Fruit fly (Drosophila melanogaster) whole organism, embryonic: ENCODE results near the gene CG7179.

Experiments
- Adf1 ChIP-seq: fragments of 200-800 bp; sonication (Bioruptor generic); IDR thresholded peaks from 2 replicates; pipeline ENCODE4 v1.3.6; 2022; ENCODE audit warnings: missing biosample characterization, missing genetic modification characterization
- Aef1 ChIP-seq: fragments of 200-800 bp; sonication (Bioruptor generic); IDR thresholded peaks from 3 replicates; pipeline ENCODE4 v1.3.6; 2022; ENCODE audit warnings: missing biosample characterization, missing genetic modification characterization
- Atf6 ChIP-seq: fragments of 200-800 bp; sonication (Bioruptor generic); IDR thresholded peaks from 2 replicates; pipeline ENCODE4 v1.3.6; 2022; ENCODE audit warnings: missing biosample characterization, missing genetic modification characterization
- Awh ChIP-seq: fragments of 200-800 bp; sonication (Bioruptor generic); IDR thresholded peaks from 2 replicates; pipeline ENCODE4, ENCODE4 v1.3.6; 2022; ENCODE audit warnings: missing biosample characterization, missing genetic modification characterization
- CG10462 ChIP-seq: fragments of 200-800 bp; sonication (Bioruptor generic); optimal IDR thresholded peaks from 2 replicates; lab custom pipeline; 2016; ENCODE audit warnings: missing biosample characterization, missing genetic modification characterization
- CG10543 ChIP-seq: fragments of 200-800 bp; sonication (Bioruptor generic); optimal IDR thresholded peaks from 3 replicates; lab custom pipeline; 2017; ENCODE audit warnings: missing biosample characterization, mild to moderate bottlenecking, missing genetic modification characterization, moderate library complexity
- CG10959 ChIP-seq: fragments of 200-800 bp; sonication (Bioruptor generic); IDR thresholded peaks from 2 replicates; pipeline ENCODE4 v1.3.6; 2022; ENCODE audit warnings: missing biosample characterization, missing genetic modification characterization
- CG11456 ChIP-seq: fragments of 200-800 bp; sonication (Bioruptor generic); IDR thresholded peaks from 3 replicates; pipeline ENCODE4 v1.3.6; 2022; ENCODE audit warnings: missing biosample characterization, missing genetic modification characterization
- CG1233 ChIP-seq: fragments of 200-800 bp; sonication (Bioruptor generic); optimal IDR thresholded peaks from 4 replicates; lab custom pipeline; 2018; ENCODE audit warnings: missing biosample characterization, mild to moderate bottlenecking, missing genetic modification characterization
- CG15073 ChIP-seq: fragments of 200-800 bp; sonication (Bioruptor generic); optimal IDR thresholded peaks from 2 replicates; lab custom pipeline; 2016; ENCODE audit warnings: missing biosample characterization, missing genetic modification characterization
- CG16863 ChIP-seq: fragments of 200-800 bp; sonication (Bioruptor generic); optimal IDR thresholded peaks from 3 replicates; lab custom pipeline; 2016; ENCODE audit warnings: missing biosample characterization, missing genetic modification characterization
- CG17328 ChIP-seq: fragments of 200-800 bp; sonication (Bioruptor generic); IDR thresholded peaks from 2 replicates; pipeline ENCODE4 v1.3.6; 2022; ENCODE audit warnings: missing biosample characterization, missing genetic modification characterization
- CG17829 ChIP-seq: fragments of 200-800 bp; optimal IDR thresholded peaks from 2 replicates; lab custom pipeline; 2019; ENCODE audit warnings: missing biosample characterization, mild to moderate bottlenecking, missing genetic modification characterization, moderate library complexity
- CG1832 ChIP-seq: fragments of 200-800 bp; sonication (Bioruptor generic); optimal IDR thresholded peaks from 2 replicates; lab custom pipeline; 2017; ENCODE audit warnings: missing biosample characterization, mild to moderate bottlenecking, missing genetic modification characterization, inconsistent platforms
- CG30403 ChIP-seq: fragments of 200-800 bp; sonication (Bioruptor generic); optimal IDR thresholded peaks from 3 replicates; lab custom pipeline; 2016; ENCODE audit warnings: missing biosample characterization, missing genetic modification characterization
- CG31224 ChIP-seq: fragments of 200-800 bp; sonication (Bioruptor generic); IDR thresholded peaks from 2 replicates; pipeline ENCODE4 v1.3.6; 2022; ENCODE audit warnings: missing biosample characterization, missing genetic modification characterization
- CG33557 ChIP-seq: fragments of 200-800 bp; sonication (Bioruptor generic); optimal IDR thresholded peaks from 2 replicates; lab custom pipeline; 2019; ENCODE audit warnings: missing biosample characterization, mild to moderate bottlenecking, missing genetic modification characterization, moderate library complexity
- CG4404 ChIP-seq: fragments of 200-800 bp; sonication (Bioruptor generic); IDR thresholded peaks from 2 replicates; pipeline ENCODE4 v1.3.6; 2022; ENCODE audit warnings: missing biosample characterization, missing genetic modification characterization
- CG6175 ChIP-seq: fragments of 200-800 bp; sonication (Bioruptor generic); IDR thresholded peaks from 3 replicates; pipeline ENCODE4 v1.3.6; 2022; ENCODE audit warnings: missing biosample characterization, missing genetic modification characterization
- CG7556 ChIP-seq: fragments of 200-800 bp; sonication (Bioruptor generic); optimal IDR thresholded peaks from 2 replicates; lab custom pipeline; 2017; ENCODE audit warnings: missing biosample characterization, mild to moderate bottlenecking, missing genetic modification characterization
- CG9437 ChIP-seq: fragments of 200-800 bp; sonication (Bioruptor generic); optimal IDR thresholded peaks from 2 replicates; lab custom pipeline; 2018; ENCODE audit warnings: missing biosample characterization, mild to moderate bottlenecking, missing genetic modification characterization
- Camta ChIP-seq: fragments of 200-800 bp; sonication (Bioruptor generic); optimal IDR thresholded peaks from 2 replicates; lab custom pipeline; 2016; ENCODE audit warnings: missing biosample characterization, missing genetic modification characterization
- D19A ChIP-seq: fragments of 200-800 bp; optimal IDR thresholded peaks from 3 replicates; lab custom pipeline; 2019; ENCODE audit warnings: missing biosample characterization, mild to moderate bottlenecking, missing genetic modification characterization, moderate library complexity
- Dek ChIP-seq: fragments of 200-800 bp; sonication (Bioruptor generic); optimal IDR thresholded peaks from 3 replicates; lab custom pipeline; 2019; ENCODE audit warnings: missing biosample characterization, mild to moderate bottlenecking, missing genetic modification characterization, moderate library complexity
- Dref ChIP-seq: fragments of 200-800 bp; sonication (Bioruptor generic); IDR thresholded peaks from 2 replicates; pipeline ENCODE4 v1.3.6; 2022; ENCODE audit warnings: missing biosample characterization, missing genetic modification characterization
- Gsc ChIP-seq: fragments of 200-800 bp; sonication (Bioruptor generic); IDR thresholded peaks from 2 replicates; pipeline ENCODE4 v1.3.6; 2022; ENCODE audit warnings: missing biosample characterization, missing genetic modification characterization
- HHEX ChIP-seq: fragments of 200-800 bp; sonication (Bioruptor generic); optimal IDR thresholded peaks from 3 replicates; lab custom pipeline; 2017; ENCODE audit warnings: missing biosample characterization, mild to moderate bottlenecking, missing genetic modification characterization, missing genetic modification reagents
- Hr3 ChIP-seq: fragments of 200-800 bp; sonication (Bioruptor generic); optimal IDR thresholded peaks from 3 replicates; lab custom pipeline; 2016; ENCODE audit warnings: missing biosample characterization, missing genetic modification characterization
- Mes4 ChIP-seq: fragments of 200-800 bp; sonication (Bioruptor generic); optimal IDR thresholded peaks from 2 replicates; lab custom pipeline; 2016; ENCODE audit warnings: missing biosample characterization, missing genetic modification characterization
- Neu2 ChIP-seq: fragments of 200-800 bp; sonication (Bioruptor generic); optimal IDR thresholded peaks from 3 replicates; lab custom pipeline; 2016; ENCODE audit warnings: missing biosample characterization, missing genetic modification characterization, borderline replicate concordance
- Opbp ChIP-seq: fragments of 200-800 bp; sonication (Bioruptor generic); IDR thresholded peaks from 3 replicates; pipeline ENCODE4 v1.3.6; 2022; ENCODE audit warnings: missing biosample characterization, missing genetic modification characterization; ENCODE audit not compliant: partially characterized antibody
- Ptx1 ChIP-seq: fragments of 200-800 bp; sonication (Bioruptor generic); IDR thresholded peaks from 2 replicates; pipeline ENCODE4 v1.3.6; 2022; ENCODE audit warnings: missing biosample characterization, missing genetic modification characterization
- al ChIP-seq: fragments of 200-800 bp; sonication (Bioruptor generic); IDR thresholded peaks from 2 replicates; pipeline ENCODE4 v1.3.6; 2022; ENCODE audit warnings: missing biosample characterization, missing genetic modification characterization
- bcd ChIP-seq: fragments of 200-800 bp; sonication (Bioruptor generic); optimal IDR thresholded peaks from 2 replicates; lab custom pipeline; 2017; ENCODE audit warnings: missing biosample characterization, mild to moderate bottlenecking, missing genetic modification characterization
- cad ChIP-seq: fragments of >200 bp; optimal IDR thresholded peaks from 2 replicates; lab custom pipeline; 2017; ENCODE audit warnings: missing biosample characterization, missing genetic modification characterization
- dimm ChIP-seq: fragments of 200-800 bp; sonication (Bioruptor generic); IDR thresholded peaks from 2 replicates; pipeline ENCODE4 v1.3.6; 2022; ENCODE audit warnings: missing biosample characterization, missing genetic modification characterization
- disco-r ChIP-seq: fragments of 200-800 bp; sonication (Bioruptor generic); optimal IDR thresholded peaks from 2 replicates; lab custom pipeline; 2016; ENCODE audit warnings: missing biosample characterization, missing genetic modification characterization
- esg ChIP-seq: fragments of 200-800 bp; sonication (Bioruptor generic); conservative IDR thresholded peaks from 2 replicates; pipeline ENCODE4 v1.3.6; 2022; ENCODE audit warnings: missing biosample characterization, missing genetic modification characterization
- fd64A ChIP-seq: fragments of 200-800 bp; sonication (Bioruptor generic); optimal IDR thresholded peaks from 3 replicates; lab custom pipeline; 2018; ENCODE audit warnings: missing biosample characterization, mild to moderate bottlenecking, missing genetic modification characterization
- ken ChIP-seq: fragments of 200-800 bp; sonication (Bioruptor generic); IDR thresholded peaks from 3 replicates; pipeline ENCODE4 v1.3.6; 2022; ENCODE audit warnings: missing biosample characterization, missing genetic modification characterization
- nau ChIP-seq: fragments of 200-800 bp; sonication (Bioruptor generic); optimal IDR thresholded peaks from 3 replicates; lab custom pipeline; 2017; ENCODE audit warnings: missing biosample characterization, mild to moderate bottlenecking, missing genetic modification characterization, missing genetic modification reagents
- nom ChIP-seq: fragments of 200-800 bp; sonication (Bioruptor generic); optimal IDR thresholded peaks from 2 replicates; lab custom pipeline; 2017; ENCODE audit warnings: missing biosample characterization, missing genetic modification characterization, mild to moderate bottlenecking, moderate library complexity, missing genetic modification reagents
- org-1 ChIP-seq: fragments of 200-800 bp; sonication (Bioruptor generic); optimal IDR thresholded peaks from 2 replicates; lab custom pipeline; 2017; ENCODE audit warnings: missing biosample characterization, missing genetic modification characterization
- pan ChIP-seq, 4 experiments: fragments of >200 bp in 3 of 4; fragments of 200-800 bp in 1 of 4; sonication (Bioruptor generic) in 1 of 4; optimal IDR thresholded peaks in 3 of 4; IDR thresholded peaks in 1 of 4; 2 replicates each; pipeline versions ENCODE4 v1.3.6 to Lab custom; 2017 to 2022; ENCODE audit warnings: missing biosample characterization in 2 of 4, missing genetic modification characterization in 2 of 4, mixed read lengths in 1 of 4
- pnt ChIP-seq: fragments of 200-800 bp; sonication (Bioruptor generic); optimal IDR thresholded peaks from 3 replicates; lab custom pipeline; 2016; ENCODE audit warnings: missing biosample characterization, missing genetic modification characterization
- sens ChIP-seq: fragments of 200-800 bp; sonication (Bioruptor generic); peaks from one replicate; lab custom pipeline; 2016; ENCODE audit warnings: missing biosample characterization, missing genetic modification characterization
- tll ChIP-seq, 2 experiments: fragments of 200-800 bp in 1 of 2; fragments of >200 bp in 1 of 2; sonication (Bioruptor generic) in 1 of 2; optimal IDR thresholded peaks; 2 replicates each; lab custom pipeline; 2017 to 2019; ENCODE audit warnings: missing biosample characterization in 2 of 2, missing genetic modification characterization in 2 of 2, mild to moderate bottlenecking in 1 of 2, moderate library complexity in 1 of 2
- tna ChIP-seq: fragments of 200-800 bp; sonication (Bioruptor generic); IDR thresholded peaks from 2 replicates; pipeline ENCODE4 v1.3.6; 2022; ENCODE audit warnings: missing biosample characterization, missing genetic modification characterization; ENCODE audit not compliant: partially characterized antibody
- tup ChIP-seq: fragments of 200-800 bp; sonication (Bioruptor generic); optimal IDR thresholded peaks from 2 replicates; lab custom pipeline; 2016; ENCODE audit warnings: missing biosample characterization, mild to moderate bottlenecking, missing genetic modification characterization, moderate library complexity
- tx ChIP-seq: fragments of 200-800 bp; sonication (Bioruptor generic); optimal IDR thresholded peaks from 2 replicates; lab custom pipeline; 2016; ENCODE audit warnings: missing biosample characterization, missing genetic modification characterization

CG7179 gene

dm6 chr2L:7821279-7821848 is 43.5 kb upstream of the CG7179 start (continued):
- peak; percentile 50 for TF ChIP-seq Hr3
- TF ChIP-seq Dek (tag; lab: Kevin White, UChicago): peak; percentile 34
- peak; percentile 54 for TF ChIP-seq bcd
- no peak for TF ChIP-seq cad (GFP tag; lab: Kevin White, UChicago)
- TF ChIP-seq Mes4: peak; percentile 44
- peak; percentile 71 for TF ChIP-seq CG30403
- TF ChIP-seq al (GFP tag; lab: Robert Waterston, UW): no peak; the same call in 1 of the 2 replicates
- TF ChIP-seq tx (GFP tag; lab: Kevin White, UChicago): no peak
- no peak for TF ChIP-seq org-1 (GFP tag; lab: Kevin White, UChicago)
- no peak for TF ChIP-seq pnt (GFP tag; lab: Kevin White, UChicago)
- peak; percentile 33 for TF ChIP-seq CG7556 (GFP tag; lab: Kevin White, UChicago)
- peak; percentile 65; the same call in 1 of the 2 replicates for TF ChIP-seq Atf6 (GFP tag; lab: Robert Waterston, UW)
- TF ChIP-seq CG1233: no peak
- peak; percentile 53 for TF ChIP-seq Camta (GFP tag; lab: Kevin White, UChicago)
- TF ChIP-seq tna: peak; percentile 67
- peak; percentile 93 for TF ChIP-seq sens (GFP tag; lab: Kevin White, UChicago)
- TF ChIP-seq HHEX: peak; percentile 53
- peak; percentile 33 for TF ChIP-seq CG9437
- TF ChIP-seq CG15073 (GFP tag; lab: Kevin White, UChicago): no peak
- peak; percentile 72 for TF ChIP-seq CG11456
- TF ChIP-seq Gsc (GFP tag; lab: Robert Waterston, UW): no peak
- peak; percentile 49; the same call in 1 of the 2 replicates for TF ChIP-seq Ptx1 (GFP tag; lab: Robert Waterston, UW)
- TF ChIP-seq Awh (GFP tag; lab: Robert Waterston, UW): no peak
- TF ChIP-seq CG10543 (GFP tag; lab: Kevin White, UChicago): peak; percentile 46
- TF ChIP-seq Neu2 (GFP tag; lab: Kevin White, UChicago): no peak
- TF ChIP-seq CG17328: peak; percentile 50; the same call in 1 of the 2 replicates
- peak; percentile 41 for TF ChIP-seq nom (GFP tag; lab: Kevin White, UChicago)
- TF ChIP-seq Dref (GFP tag; lab: Robert Waterston, UW): peak; percentile 86
- TF ChIP-seq CG6175 (GFP tag; lab: Robert Waterston, UW): no peak
- no peak for TF ChIP-seq pan (optimal IDR thresholded peaks at IDR 0.05; lab: Kevin White, UChicago)
- peak in 1 of 2 experiments; percentile 73 for TF ChIP-seq pan (GFP tag; optimal IDR thresholded peaks at IDR 0.05 in 1 of 2, IDR thresholded peaks at IDR 0.05 in 1 of 2)
- no peak for TF ChIP-seq tll (GFP tag; optimal IDR thresholded peaks at IDR 0.05; lab: Kevin White, UChicago)
- TF ChIP-seq CG33557 (GFP tag; lab: Kevin White, UChicago): peak; percentile 2
- TF ChIP-seq CG4404 (GFP tag; lab: Robert Waterston, UW): no peak
- peak; percentile 86 for TF ChIP-seq Opbp (GFP tag; lab: Robert Waterston, UW)
- peak; percentile 37 for TF ChIP-seq tup (GFP tag; lab: Kevin White, UChicago)
- TF ChIP-seq Adf1 (GFP tag; lab: Robert Waterston, UW): peak; percentile 20; the same call in 1 of the 2 replicates
- no peak for TF ChIP-seq CG1832
- TF ChIP-seq esg (GFP tag; lab: Robert Waterston, UW): peak; percentile 39
- TF ChIP-seq fd64A (GFP tag; lab: Kevin White, UChicago): peak; percentile 32
- TF ChIP-seq Aef1 (GFP tag; lab: Robert Waterston, UW): no peak; the same call in 2 of the 3 replicates
- 0 out of 3 replicates have a peak, but pooled peaks have one; percentile 56 for TF ChIP-seq ken (GFP tag; lab: Robert Waterston, UW)
- no peak for TF ChIP-seq dimm (GFP tag; lab: Robert Waterston, UW)
- peak; percentile 65 for TF ChIP-seq CG17829 (tag; lab: Kevin White, UChicago)
- TF ChIP-seq CG10462 (GFP tag; lab: Kevin White, UChicago): no peak
- peak; percentile 53 for TF ChIP-seq CG16863 (GFP tag; lab: Kevin White, UChicago)
- peak; percentile 46 for TF ChIP-seq D19A
- no peak for TF ChIP-seq CG31224
- TF ChIP-seq disco-r (GFP tag; lab: Kevin White, UChicago): no peak
- TF ChIP-seq nau (GFP tag; lab: Kevin White, UChicago): no peak
- no peak; the same call in 1 of the 2 replicates for TF ChIP-seq CG10959 (GFP tag; lab: Robert Waterston, UW)
